Fruit fly (Drosophila melanogaster): ENCODE data around the gene CG9399.

CG9399 gene

dm6 chr3R:9586663-9587248 is 12.7 kb upstream of the CG9399 start, which contains the start of gene P58IPK (continued):
- TF ChIP-seq nau (GFP tag; optimal IDR thresholded peaks at IDR 0.05) (no peak), CG12391 (tag; optimal IDR thresholded peaks at IDR 0.05) (peak; percentile 72), HmgZ (tag; optimal IDR thresholded peaks at IDR 0.05) (peak; percentile 91), Gsc (GFP tag; IDR thresholded peaks at IDR 0.05) (no peak), CG15601 (tag; optimal IDR thresholded peaks at IDR 0.05) (peak; percentile 46), ro (GFP tag; IDR thresholded peaks at IDR 0.05) (no peak), chm (GFP tag; IDR thresholded peaks at IDR 0.05) (no peak; the same call in 1 of the 2 replicates), CG8765 (GFP tag; IDR thresholded peaks at IDR 0.05) (no peak), CG12155 (GFP tag; optimal IDR thresholded peaks at IDR 0.05) (peak; percentile 78), D19A (tag; optimal IDR thresholded peaks at IDR 0.05) (no peak), zfh1 (GFP tag; IDR thresholded peaks at IDR 0.05) (peak; percentile 75; the same call in 2 of the 3 replicates), jigr1 (GFP tag; IDR thresholded peaks at IDR 0.05) (no peak), jing (GFP tag; optimal IDR thresholded peaks at IDR 0.05) (no peak), chif (GFP tag; optimal IDR thresholded peaks at IDR 0.05) (peak; percentile 42 to 57), NK7.1 (GFP tag; optimal IDR thresholded peaks at IDR 0.05) (peak; percentile 19), CG9727 (GFP tag; optimal IDR thresholded peaks at IDR 0.05) (peak; percentile 48), Hey (tag; optimal IDR thresholded peaks at IDR 0.05) (no peak), CG12942 (GFP tag; optimal IDR thresholded peaks at IDR 0.05) (peak; percentile 47), CG11723 (GFP tag; optimal IDR thresholded peaks at IDR 0.05) (peak; percentile 37), CG16779 (GFP tag; IDR thresholded peaks at IDR 0.05) (no peak), CG2875 (GFP tag; optimal IDR thresholded peaks at IDR 0.05) (no peak), Sox102F (GFP tag; optimal IDR thresholded peaks at IDR 0.05) (no peak), CG4328 (GFP tag; optimal IDR thresholded peaks at IDR 0.05) (no peak), unpg (GFP tag; optimal IDR thresholded peaks at IDR 0.05) (peak; percentile 14), H15 (GFP tag; IDR thresholded peaks at IDR 0.05) (peak; percentile 45; the same call in 1 of the 3 replicates), CG10654 (GFP tag; optimal IDR thresholded peaks at IDR 0.05) (peak; percentile 23), Blimp-1 (GFP tag; optimal IDR thresholded peaks at IDR 0.05) (peak; percentile 49), Usf (GFP tag; optimal IDR thresholded peaks at IDR 0.05) (peak; percentile 17), CG15479 (GFP tag; optimal IDR thresholded peaks at IDR 0.05) (no peak), nmo (GFP tag; optimal IDR thresholded peaks at IDR 0.05) (peak; percentile 78), CG10565 (GFP tag; optimal IDR thresholded peaks at IDR 0.05) (no peak), CG3847 (GFP tag; IDR thresholded peaks at IDR 0.05) (peak; percentile 77), NC2α (GFP tag; optimal IDR thresholded peaks at IDR 0.05) (peak; percentile 28), CkIIα-i1 (GFP tag; IDR thresholded peaks at IDR 0.05) (no peak), knrl (GFP tag; IDR thresholded peaks at IDR 0.05; ENCODE audit: partially characterized antibody) (peak; percentile 96), dati (GFP tag; IDR thresholded peaks at IDR 0.05) (no peak), pb (GFP tag; optimal IDR thresholded peaks at IDR 0.05) (peak; percentile 38), rib (GFP tag; IDR thresholded peaks at IDR 0.05) (peak; percentile 51), CG17361 (GFP tag; IDR thresholded peaks at IDR 0.05) (peak; percentile 75), bowl (GFP tag; IDR thresholded peaks at IDR 0.05) (no peak), CG16815 (GFP tag; optimal IDR thresholded peaks at IDR 0.05) (peak; percentile 22), psq (GFP tag; optimal IDR thresholded peaks at IDR 0.05) (no peak), CG9817 (tag; optimal IDR thresholded peaks at IDR 0.05) (peak; percentile 68), CG10321 (GFP tag; IDR thresholded peaks at IDR 0.05) (no peak), CG14710 (tag; optimal IDR thresholded peaks at IDR 0.05) (peak; percentile 73), ssp (GFP tag; IDR thresholded peaks at IDR 0.05) (peak; percentile 76), fd3F (GFP tag; optimal IDR thresholded peaks at IDR 0.05) (no peak), Stat92E (GFP tag; optimal IDR thresholded peaks at IDR 0.05) (no peak), dmrt99B (tag; optimal IDR thresholded peaks at IDR 0.05) (no peak), CG9797 (GFP tag; optimal IDR thresholded peaks at IDR 0.05) (peak; percentile 49)

Measured in whole organism, embryonic.